Worm (Caenorhabditis elegans) whole organism, late embryonic: ENCODE results near the gene ZC53.2.

Experiments
- C08G9.2 ChIP-seq: sonication (generic microtip); optimal IDR thresholded peaks from 2 replicates; lab custom pipeline; 2016; ENCODE audit warnings: mild to moderate bottlenecking, missing genetic modification characterization, moderate library complexity, missing compliant biosample characterization
- F13H6.1 ChIP-seq: sonication (generic microtip); optimal IDR thresholded peaks from 2 replicates; lab custom pipeline; 2016; ENCODE audit warnings: missing genetic modification characterization, missing compliant biosample characterization
- K02D7.2 ChIP-seq: sonication (generic microtip); optimal IDR thresholded peaks from 2 replicates; lab custom pipeline; 2017; ENCODE audit warnings: mild to moderate bottlenecking, missing genetic modification characterization, missing compliant biosample characterization
- K09A11.1 ChIP-seq: sonication (generic microtip); optimal IDR thresholded peaks from 2 replicates; lab custom pipeline; 2017; ENCODE audit warnings: antibody characterized with exemption, mild to moderate bottlenecking, missing genetic modification characterization, missing compliant biosample characterization; ENCODE audit not compliant: insufficient read depth
- T23F11.4 ChIP-seq: fragments of 200-800 bp; sonication (Bioruptor generic); optimal IDR thresholded peaks from 2 replicates; lab custom pipeline; 2018; ENCODE audit warnings: mild to moderate bottlenecking, missing genetic modification characterization, missing compliant biosample characterization
- Y22D7AL.16 ChIP-seq: sonication (generic microtip); optimal IDR thresholded peaks from 2 replicates; lab custom pipeline; 2016; ENCODE audit warnings: missing genetic modification characterization, missing compliant biosample characterization
- ama-1 ChIP-seq: fragments of 150-350 bp; optimal IDR thresholded peaks from 2 replicates; lab custom pipeline; 2014
- ceh-18 ChIP-seq: sonication (generic microtip); optimal IDR thresholded peaks from 2 replicates; lab custom pipeline; 2016; ENCODE audit warnings: missing genetic modification characterization, missing compliant biosample characterization
- ceh-19 ChIP-seq: fragments of 200-800 bp; sonication (Bioruptor generic); optimal IDR thresholded peaks from 2 replicates; lab custom pipeline; 2018; ENCODE audit warnings: mild to moderate bottlenecking, missing genetic modification characterization, missing compliant biosample characterization
- ceh-2 ChIP-seq: sonication (generic microtip); optimal IDR thresholded peaks from 2 replicates; lab custom pipeline; 2016; ENCODE audit warnings: missing genotype, missing genetic modification characterization, missing compliant biosample characterization
- ceh-30 ChIP-seq: fragments of 150-350 bp; optimal IDR thresholded peaks from 2 replicates; lab custom pipeline; 2014; ENCODE audit warnings: missing biosample characterization, missing genetic modification characterization
- ceh-31 ChIP-seq: sonication (generic microtip); optimal IDR thresholded peaks from 2 replicates; lab custom pipeline; 2016; ENCODE audit warnings: missing genetic modification characterization, missing compliant biosample characterization
- ceh-48 ChIP-seq: sonication (generic microtip); optimal IDR thresholded peaks from 2 replicates; lab custom pipeline; 2016; ENCODE audit warnings: missing genetic modification characterization, inconsistent platforms, missing compliant biosample characterization
- ceh-6 ChIP-seq: fragments of 200-800 bp; sonication (Bioruptor generic); optimal IDR thresholded peaks from 2 replicates; lab custom pipeline; 2018; ENCODE audit warnings: mild to moderate bottlenecking, missing genetic modification characterization, missing compliant biosample characterization
- dmd-4 ChIP-seq: sonication (generic microtip); optimal IDR thresholded peaks from 2 replicates; lab custom pipeline; 2016; ENCODE audit warnings: borderline replicate concordance, missing genetic modification characterization, missing compliant biosample characterization
- dve-1 ChIP-seq: sonication (generic microtip); optimal IDR thresholded peaks from 2 replicates; lab custom pipeline; 2017; ENCODE audit warnings: antibody characterized with exemption, mild to moderate bottlenecking, missing genetic modification characterization, missing compliant biosample characterization
- elt-2 ChIP-seq: sonication (generic microtip); optimal IDR thresholded peaks from 2 replicates; lab custom pipeline; 2016; ENCODE audit warnings: missing genetic modification reagents, missing genetic modification characterization, missing compliant biosample characterization
- gmeb-2 ChIP-seq: sonication (generic microtip); optimal IDR thresholded peaks from 2 replicates; lab custom pipeline; 2016; ENCODE audit warnings: missing genetic modification characterization, inconsistent platforms, missing compliant biosample characterization
- hlh-8 ChIP-seq: sonication (generic microtip); optimal IDR thresholded peaks from 2 replicates; lab custom pipeline; 2016; ENCODE audit warnings: missing genotype, missing genetic modification characterization, missing compliant biosample characterization
- lim-6 ChIP-seq: sonication (generic microtip); optimal IDR thresholded peaks from 2 replicates; lab custom pipeline; 2016; ENCODE audit warnings: missing genetic modification characterization, missing compliant biosample characterization
- lin-11 ChIP-seq: fragments of 200-800 bp; sonication (Bioruptor generic); optimal IDR thresholded peaks from 2 replicates; lab custom pipeline; 2018; ENCODE audit warnings: mild to moderate bottlenecking, missing genetic modification characterization, missing compliant biosample characterization
- madf-2 ChIP-seq: sonication (generic microtip); optimal IDR thresholded peaks from 2 replicates; lab custom pipeline; 2017; ENCODE audit warnings: missing genetic modification characterization, missing compliant biosample characterization
- nfya-1 ChIP-seq: sonication (generic microtip); optimal IDR thresholded peaks from 2 replicates; lab custom pipeline; 2017; ENCODE audit warnings: missing genetic modification characterization, mild to moderate bottlenecking, missing compliant biosample characterization, antibody characterized with exemption, moderate library complexity
- nhr-232 ChIP-seq: sonication (generic microtip); optimal IDR thresholded peaks from 2 replicates; lab custom pipeline; 2016; ENCODE audit warnings: missing genetic modification characterization, missing compliant biosample characterization
- npax-4 ChIP-seq: sonication (generic microtip); optimal IDR thresholded peaks from 2 replicates; lab custom pipeline; 2016; ENCODE audit warnings: missing genetic modification characterization, missing compliant biosample characterization
- odd-2 ChIP-seq: sonication (generic microtip); optimal IDR thresholded peaks from 2 replicates; lab custom pipeline; 2017; ENCODE audit warnings: antibody characterized with exemption, mild to moderate bottlenecking, missing genetic modification characterization, missing compliant biosample characterization
- pha-4 ChIP-seq: fragments of 150-350 bp; optimal IDR thresholded peaks from 2 replicates; lab custom pipeline; 2018; ENCODE audit warnings: missing biosample characterization, missing genetic modification reagents, missing genetic modification characterization
- ref-2 ChIP-seq: sonication (generic microtip); optimal IDR thresholded peaks from 2 replicates; lab custom pipeline; 2016; ENCODE audit warnings: missing genetic modification characterization, missing compliant biosample characterization
- sdc-2 ChIP-seq: sonication (generic microtip); optimal IDR thresholded peaks from 2 replicates; lab custom pipeline; 2016; ENCODE audit warnings: missing genotype, missing genetic modification characterization, missing compliant biosample characterization
- sox-4 ChIP-seq: sonication (generic microtip); optimal IDR thresholded peaks from 2 replicates; lab custom pipeline; 2017; ENCODE audit warnings: mild to moderate bottlenecking, missing genetic modification characterization, inconsistent platforms, missing compliant biosample characterization
- tbx-2 ChIP-seq: sonication (generic microtip); optimal IDR thresholded peaks from 2 replicates; lab custom pipeline; 2016; ENCODE audit warnings: missing genetic modification characterization, missing compliant biosample characterization
- ttx-3 ChIP-seq: sonication (generic microtip); optimal IDR thresholded peaks from 2 replicates; lab custom pipeline; 2016; ENCODE audit warnings: missing genetic modification reagents, missing genetic modification characterization, missing compliant biosample characterization
- unc-3 ChIP-seq, 2 experiments: fragments of 200-800 bp in 1 of 2; sonication (Bioruptor generic) in 1 of 2; sonication (generic microtip) in 1 of 2; conservative IDR thresholded peaks in 1 of 2; optimal IDR thresholded peaks in 1 of 2; 2 replicates each; pipeline versions ENCODE4 v1.3.6 to Lab custom; 2016 to 2022; ENCODE audit warnings: missing compliant biosample characterization in 2 of 2, missing genetic modification characterization in 2 of 2, missing genetic modification reagents in 1 of 2
- unc-42 ChIP-seq: sonication (generic microtip); optimal IDR thresholded peaks from 2 replicates; lab custom pipeline; 2016; ENCODE audit warnings: missing genotype, missing genetic modification characterization, missing compliant biosample characterization
- unc-55 ChIP-seq: sonication (generic microtip); optimal IDR thresholded peaks from 2 replicates; lab custom pipeline; 2017; ENCODE audit warnings: missing biosample characterization, missing genetic modification reagents, missing genetic modification characterization
- unc-86 ChIP-seq: sonication (generic microtip); optimal IDR thresholded peaks from 2 replicates; lab custom pipeline; 2016; ENCODE audit warnings: missing genetic modification characterization, missing compliant biosample characterization
- zip-5 ChIP-seq: sonication (generic microtip); optimal IDR thresholded peaks from 2 replicates; lab custom pipeline; 2016; ENCODE audit warnings: missing genetic modification characterization, missing compliant biosample characterization

Gene ZC53.2

ce11 chrX:1913257-1913656, 10.8 kb downstream of the ZC53.2 start, which contains the start of gene ZC53.1:
TSS of gene ZC53.1 (minus strand) at chrX:1913357.
- TF ChIP-seq elt-2 (tag; lab: Kevin White, UChicago) (no peak), madf-2 (tag; lab: Kevin White, UChicago) (no peak), ceh-6 (GFP tag; lab: Kevin White, UChicago) (no peak), zip-5 (tag; lab: Kevin White, UChicago) (no peak), T23F11.4 (GFP tag; lab: Kevin White, UChicago) (no peak), tbx-2 (tag; lab: Kevin White, UChicago) (no peak), sox-4 (tag; lab: Kevin White, UChicago) (no peak), ceh-30 (tag; lab: Kevin White, UChicago) (no peak), unc-86 (tag; lab: Kevin White, UChicago) (no peak), npax-4 (tag; lab: Kevin White, UChicago) (no peak), odd-2 (tag; lab: Kevin White, UChicago) (no peak), ceh-2 (tag; lab: Kevin White, UChicago) (no peak), ceh-19 (GFP tag; lab: Kevin White, UChicago) (no peak)

- peak; percentile 39 for TF ChIP-seq C08G9.2
- TF ChIP-seq ceh-18: peak; percentile 64
- peak; percentile 99 for TF ChIP-seq sdc-2
- TF ChIP-seq gmeb-2 (tag; lab: Kevin White, UChicago): no peak
- no peak for TF ChIP-seq K02D7.2 (tag; lab: Kevin White, UChicago)
- TF ChIP-seq dve-1 (tag; lab: Kevin White, UChicago): no peak
- TF ChIP-seq nfya-1 (tag; lab: Kevin White, UChicago): peak; percentile 50
- peak; percentile 24 for TF ChIP-seq unc-42 (tag; lab: Kevin White, UChicago)
- peak; percentile 75 for TF ChIP-seq ceh-31 (tag; lab: Kevin White, UChicago)
- peak; percentile 27 for TF ChIP-seq tbx-2 (tag; lab: Kevin White, UChicago)
- TF ChIP-seq, all 69 proteins: peak for 7
Measured at ce11 chrX:1909353-1909752, 14.7 kb downstream of the ZC53.2 start.

ce11 chrX:1907009-1907408, 17.0 kb downstream of the ZC53.2 start:
- TF ChIP-seq unc-55 (GFP tag; lab: Kevin White, UChicago) (no peak), lin-11 (tag; lab: Kevin White, UChicago) (no peak), F13H6.1 (tag; lab: Kevin White, UChicago) (no peak), hlh-8 (tag; lab: Kevin White, UChicago) (no peak), ceh-19 (GFP tag; lab: Kevin White, UChicago) (no peak), dmd-4 (tag; lab: Kevin White, UChicago) (no peak), lim-6 (tag; lab: Kevin White, UChicago) (no peak), ceh-2 (tag; lab: Kevin White, UChicago) (no peak), nfya-1 (tag; lab: Kevin White, UChicago) (no peak), ref-2 (no peak), K09A11.1 (tag; lab: Kevin White, UChicago) (no peak), dve-1 (tag; lab: Kevin White, UChicago) (no peak)

ce11 chrX:1901480-1901879, 22.6 kb downstream of the ZC53.2 start:
- TF ChIP-seq Y22D7AL.16 (tag; lab: Kevin White, UChicago): no peak
- TF ChIP-seq nhr-232 (tag; lab: Kevin White, UChicago): no peak
- no peak for TF ChIP-seq lim-6 (tag; lab: Kevin White, UChicago)
- no peak for TF ChIP-seq pha-4 (tag; lab: Kevin White, UChicago)

ce11 chrX:1897243-1897642, 26.8 kb downstream of the ZC53.2 start, which contains the start of gene B0294.1:
TSS of gene B0294.1 (minus strand) at chrX:1897343.
- no peak for TF ChIP-seq unc-3 (GFP tag; conservative IDR thresholded peaks at IDR 0.05; lab: Robert Waterston, UW)
- TF ChIP-seq unc-3 (tag; optimal IDR thresholded peaks at IDR 0.05; lab: Kevin White, UChicago): no peak
- no peak for TF ChIP-seq nhr-232 (tag; lab: Kevin White, UChicago)
- no peak for TF ChIP-seq ttx-3
- no peak for TF ChIP-seq ceh-48 (tag; lab: Kevin White, UChicago)
- no peak for TF ChIP-seq pha-4 (tag; lab: Kevin White, UChicago)
- no peak for TF ChIP-seq F13H6.1 (tag; lab: Kevin White, UChicago)
- TF ChIP-seq ama-1 (lab: Kevin White, UChicago): no peak
- TF ChIP-seq T23F11.4 (GFP tag; lab: Kevin White, UChicago): no peak
- TF ChIP-seq npax-4 (tag; lab: Kevin White, UChicago): no peak
